Worm (Caenorhabditis elegans) whole organism, mixed stage, embryonic: ENCODE results near the gene ntp-1.

ENCODE experiments used
- blmp-1 ChIP-seq: fragments of 150-350 bp; optimal IDR thresholded peaks from 2 replicates; lab custom pipeline; 2014; ENCODE audit warnings: missing biosample characterization, missing genetic modification characterization
- ceh-43 ChIP-seq: fragments of 200-800 bp; sonication (Bioruptor generic); optimal IDR thresholded peaks from 2 replicates; lab custom pipeline; 2018; ENCODE audit warnings: mild to moderate bottlenecking, missing genetic modification characterization, moderate library complexity, missing compliant biosample characterization
- drap-1 ChIP-seq: fragments of 200-800 bp; sonication (Bioruptor generic); optimal IDR thresholded peaks from 3 replicates; lab custom pipeline; 2018; ENCODE audit warnings: mild to moderate bottlenecking, missing genetic modification characterization, missing compliant biosample characterization
- flh-1 ChIP-seq: fragments of 200-800 bp; sonication (Bioruptor generic); optimal IDR thresholded peaks from 2 replicates; lab custom pipeline; 2018; ENCODE audit warnings: mild to moderate bottlenecking, missing genetic modification characterization, moderate library complexity, missing compliant biosample characterization
- ham-2 ChIP-seq: fragments of 200-800 bp; sonication (Bioruptor generic); optimal IDR thresholded peaks from 2 replicates; lab custom pipeline; 2018; ENCODE audit warnings: mild to moderate bottlenecking, missing genetic modification characterization, missing compliant biosample characterization
- lin-13 ChIP-seq: fragments of 150-350 bp; optimal IDR thresholded peaks from 2 replicates; lab custom pipeline; 2014; ENCODE audit warnings: missing biosample characterization, missing genetic modification characterization
- lsy-2 ChIP-seq: fragments of 150-350 bp; optimal IDR thresholded peaks from 2 replicates; lab custom pipeline; 2014; ENCODE audit warnings: missing biosample characterization, missing genetic modification characterization
- mab-5 ChIP-seq: fragments of 150-350 bp; optimal IDR thresholded peaks from 2 replicates; lab custom pipeline; 2014; ENCODE audit warnings: missing biosample characterization, missing genetic modification characterization
- nhr-237 ChIP-seq: fragments of 150-350 bp; optimal IDR thresholded peaks from 2 replicates; lab custom pipeline; 2014; ENCODE audit warnings: missing biosample characterization, missing genetic modification characterization
- nhr-28 ChIP-seq: fragments of 150-350 bp; optimal IDR thresholded peaks from 2 replicates; lab custom pipeline; 2014; ENCODE audit warnings: missing biosample characterization, missing genetic modification characterization
- pha-4 ChIP-seq: fragments of 150-350 bp; optimal IDR thresholded peaks from 2 replicates; lab custom pipeline; 2018; ENCODE audit warnings: missing biosample characterization, missing genetic modification reagents, missing genetic modification characterization
- unc-120 ChIP-seq: sonication (generic microtip); optimal IDR thresholded peaks from 2 replicates; lab custom pipeline; 2017; ENCODE audit warnings: missing genetic modification characterization, missing compliant biosample characterization; ENCODE audit not compliant: poor library complexity, severe bottlenecking
- unc-39 ChIP-seq: fragments of 150-350 bp; optimal IDR thresholded peaks from 2 replicates; lab custom pipeline; 2014; ENCODE audit warnings: missing biosample characterization, missing genetic modification characterization
- ztf-11 ChIP-seq: fragments of 150-350 bp; optimal IDR thresholded peaks from 2 replicates; lab custom pipeline; 2014; ENCODE audit warnings: missing biosample characterization, missing genetic modification characterization

ce11 chrIV:7834625-7835228 lies 40.1 kb upstream of the ntp-1 start, which contains the start of gene erp-44.2:
- TF ChIP-seq lin-13 (tag; lab: Kevin White, UChicago), result no peak
- TF ChIP-seq ztf-11, result no peak
- TF ChIP-seq unc-39 (tag; lab: Kevin White, UChicago), result no peak
- TF ChIP-seq nhr-28 (tag; lab: Kevin White, UChicago), result no peak
- no peak for TF ChIP-seq flh-1 (GFP tag; lab: Kevin White, UChicago)
- no peak for TF ChIP-seq mab-5
- no peak for TF ChIP-seq drap-1 (GFP tag; lab: Kevin White, UChicago)
- no peak for TF ChIP-seq lsy-2
- no peak for TF ChIP-seq ceh-43 (GFP tag; lab: Kevin White, UChicago)
- no peak for TF ChIP-seq nhr-237 (tag; lab: Kevin White, UChicago)
- TF ChIP-seq unc-120, result no peak
- no peak for TF ChIP-seq pha-4
- no peak for TF ChIP-seq blmp-1
- no peak for TF ChIP-seq ham-2 (GFP tag; lab: Kevin White, UChicago)
